Worm (Caenorhabditis elegans): ENCODE data around the gene sgcb-1.

- no peak for TF ChIP-seq pqm-1 (tag; optimal IDR thresholded peaks at IDR 0.05)
- TF ChIP-seq jun-1 (tag; optimal IDR thresholded peaks at IDR 0.05) = no peak
- no peak for TF ChIP-seq ztf-11 (tag; optimal IDR thresholded peaks at IDR 0.05)
- no peak for TF ChIP-seq lin-39 (tag; optimal IDR thresholded peaks at IDR 0.05)
- TF ChIP-seq nhr-12 (tag; optimal IDR thresholded peaks at IDR 0.05) = no peak
- no peak for TF ChIP-seq fos-1 (tag; optimal IDR thresholded peaks at IDR 0.05)
- no peak for TF ChIP-seq nhr-76 (tag; optimal IDR thresholded peaks at IDR 0.05)
- TF ChIP-seq snpc-4 (tag; optimal IDR thresholded peaks at IDR 0.05) = no peak
- no peak for TF ChIP-seq unc-62 (GFP tag; optimal IDR thresholded peaks at IDR 0.05)
- no peak for TF ChIP-seq nhr-28 (tag; optimal IDR thresholded peaks at IDR 0.05)
- TF ChIP-seq pha-4 (tag; optimal IDR thresholded peaks at IDR 0.05) = no peak
- TF ChIP-seq elt-1 (tag; optimal IDR thresholded peaks at IDR 0.05) = no peak
Measured at ce11 chrII:370394-370793, 44.3 kb downstream of the sgcb-1 start.

All from whole organism, L3 larva.